Worm (Caenorhabditis elegans) whole organism, early embryonic: ENCODE data around the gene slo-2.

Source experiments
- ama-1 ChIP-seq: fragments of 150-350 bp; optimal IDR thresholded peaks from 2 replicates; lab custom pipeline; 2014
- ceh-36 ChIP-seq: sonication (generic microtip); optimal IDR thresholded peaks from 2 replicates; lab custom pipeline; 2016; ENCODE audit warnings: missing genetic modification characterization, inconsistent platforms, missing compliant biosample characterization
- flt-1 ChIP-seq: fragments of 200-800 bp; sonication (Bioruptor generic); IDR thresholded peaks from 2 replicates; pipeline ENCODE4 v1.3.6; 2022; ENCODE audit warnings: missing genetic modification characterization, missing compliant biosample characterization
- hmg-4 ChIP-seq: fragments of 200-800 bp; sonication (Bioruptor generic); optimal IDR thresholded peaks from 2 replicates; lab custom pipeline; 2018; ENCODE audit warnings: mild to moderate bottlenecking, missing genetic modification characterization, missing compliant biosample characterization
- hnd-1 ChIP-seq: sonication (generic microtip); optimal IDR thresholded peaks from 2 replicates; lab custom pipeline; 2016; ENCODE audit warnings: missing genetic modification characterization, missing compliant biosample characterization
- tbx-37 ChIP-seq: fragments of 200-800 bp; sonication (Bioruptor generic); conservative IDR thresholded peaks from 2 replicates; pipeline ENCODE4 v1.3.6; 2022; ENCODE audit warnings: missing genetic modification reagents, missing genetic modification characterization, missing compliant biosample characterization
- tra-4 ChIP-seq: sonication (generic microtip); optimal IDR thresholded peaks from 2 replicates; lab custom pipeline; 2017; ENCODE audit warnings: missing genetic modification characterization, missing compliant biosample characterization

DNA sequence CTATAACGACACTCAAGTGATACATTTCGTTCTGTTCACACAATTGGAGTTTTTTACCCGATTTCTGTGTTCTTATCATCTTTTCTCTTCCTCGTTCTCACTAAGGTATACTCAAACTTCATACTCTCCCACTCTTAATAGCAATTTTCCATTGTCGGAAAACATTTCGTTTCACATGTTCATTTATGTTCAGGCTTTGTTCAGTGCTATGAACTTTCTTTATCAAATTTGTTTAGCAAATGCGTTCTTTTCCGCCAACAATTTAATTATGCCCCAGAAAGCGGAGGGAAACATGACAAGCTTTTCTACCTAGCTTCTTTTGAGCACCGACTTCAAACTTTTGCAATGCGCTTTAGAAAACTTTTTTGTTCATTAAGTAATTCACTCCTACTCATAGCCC is 60.3 kb downstream of the slo-2 start:
- TF ChIP-seq tbx-37 (GFP tag; lab: Robert Waterston, UW): no peak
- no peak for TF ChIP-seq ceh-36 (tag; lab: Kevin White, UChicago)
- no peak for TF ChIP-seq flt-1 (GFP tag; lab: Robert Waterston, UW)
- TF ChIP-seq hmg-4: no peak
- no peak for TF ChIP-seq tra-4
- no peak for TF ChIP-seq hnd-1 (tag; lab: Kevin White, UChicago)
- no peak for TF ChIP-seq ama-1
